Worm (Caenorhabditis elegans): ENCODE measurements around the gene nlp-67.
"Not testable (repeated sequence)": the region's sequence is repeated elsewhere in the genome, so short reads cannot be mapped to it uniquely, and the experiment has no call there.

Gene nlp-67

ce11 chrX:16217108-16217507 lies 32.9 kb downstream of the nlp-67 start, which contains the start of gene F23A7.1:
F23A7.1 (plus strand) TSS chrX:16217408.
- TF ChIP-seq fkh-6 (tag; optimal IDR thresholded peaks at IDR 0.05) (no peak), ceh-9 (tag; optimal IDR thresholded peaks at IDR 0.05) (no peak), syd-9 (tag; optimal IDR thresholded peaks at IDR 0.05) (no peak), rnt-1 (tag; optimal IDR thresholded peaks at IDR 0.05) (no peak), ceh-2 (tag; optimal IDR thresholded peaks at IDR 0.05) (no peak), ceh-30 (tag; optimal IDR thresholded peaks at IDR 0.05) (no peak), elt-4 (tag; optimal IDR thresholded peaks at IDR 0.05) (no peak), ets-4 (tag; optimal IDR thresholded peaks at IDR 0.05) (no peak), pha-2 (tag; optimal IDR thresholded peaks at IDR 0.05) (no peak), ahr-1 (tag; optimal IDR thresholded peaks at IDR 0.05) (no peak), F13H6.1 (tag; optimal IDR thresholded peaks at IDR 0.05) (no peak), ref-2 (tag; optimal IDR thresholded peaks at IDR 0.05) (no peak), hlh-8 (tag; optimal IDR thresholded peaks at IDR 0.05) (no peak), hlh-30 (tag; optimal IDR thresholded peaks at IDR 0.05; ENCODE audit: insufficient read depth) (no peak), lin-11 (tag; optimal IDR thresholded peaks at IDR 0.05) (no peak), ttx-3 (tag; optimal IDR thresholded peaks at IDR 0.05) (no peak), unc-3 (GFP tag; conservative IDR thresholded peaks at IDR 0.05) (no peak), unc-3 (tag; optimal IDR thresholded peaks at IDR 0.05) (no peak)

DNA sequence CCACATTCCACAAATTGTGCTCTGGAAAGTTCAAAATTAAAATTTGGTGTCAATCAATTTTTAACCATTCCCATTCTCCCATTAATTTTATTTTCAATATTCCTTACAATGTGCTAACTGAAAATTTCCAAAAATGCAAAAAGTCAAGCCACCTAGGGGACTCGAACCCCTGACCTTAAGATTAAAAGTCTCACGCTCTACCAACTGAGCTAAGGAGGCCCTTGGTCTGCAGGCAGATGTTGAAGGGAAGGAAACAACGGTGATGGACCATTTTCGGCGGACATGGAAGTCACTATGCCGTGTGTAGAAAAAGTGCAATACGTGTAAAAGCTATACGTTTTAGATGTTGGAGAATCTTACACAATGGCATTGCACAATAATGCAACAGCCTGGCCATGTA lies 33.6 kb downstream of the nlp-67 start:
- TF ChIP-seq odd-2 (tag; optimal IDR thresholded peaks at IDR 0.05): no peak

ce11 chrX:16218306-16218705 lies 34.1 kb downstream of the nlp-67 start:
- TF ChIP-seq fkh-6 (tag; optimal IDR thresholded peaks at IDR 0.05): no peak
- peak; percentile 82 for TF ChIP-seq hlh-30 (tag; optimal IDR thresholded peaks at IDR 0.05; ENCODE audit: insufficient read depth)

DNA sequence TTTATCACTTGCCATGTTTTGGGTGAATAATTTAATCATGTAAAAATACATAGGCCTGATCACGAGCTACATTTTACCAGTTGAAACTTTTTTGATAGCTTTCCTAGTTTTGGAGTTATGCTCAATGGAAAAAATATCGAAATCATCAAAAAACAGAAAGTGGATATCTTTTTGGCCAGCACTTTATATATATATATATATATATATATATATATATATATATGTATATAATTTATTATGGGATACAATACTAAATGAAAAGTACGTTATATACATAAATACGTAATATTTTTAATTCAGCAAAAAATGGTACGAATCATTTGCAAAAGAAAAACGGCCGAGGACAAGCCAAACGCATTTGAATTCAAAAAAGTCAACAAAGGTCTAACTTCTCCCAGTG lies 35.5 kb downstream of the nlp-67 start, which contains the start of gene F23A7.3:
Gene F23A7.3 (plus strand): TSS at position 301 of the 400 bp plus-strand sequence.
- not testable (repeated sequence) for TF ChIP-seq ceh-34, hlh-6, pros-1 (tag; optimal IDR thresholded peaks at IDR 0.05)

DNA sequence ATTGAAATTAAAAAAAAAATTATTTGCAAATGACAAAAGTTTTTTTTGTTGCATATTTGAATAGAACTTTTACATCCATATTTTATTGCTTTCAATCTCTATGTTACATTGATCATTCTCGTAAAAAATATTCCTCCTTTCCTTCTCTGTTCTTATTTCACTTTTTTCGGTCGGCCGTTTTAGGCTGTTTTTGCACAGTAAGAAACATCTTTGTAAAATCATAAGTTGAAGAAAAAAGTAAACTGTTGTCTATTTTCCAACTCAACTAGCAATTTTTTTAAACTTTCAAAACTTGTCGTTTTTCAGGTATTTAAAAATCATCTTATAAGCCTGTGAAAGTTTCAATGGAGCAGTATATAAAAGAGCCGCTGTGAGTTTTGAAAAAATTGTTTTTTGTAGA lies 44.5 kb downstream of the nlp-67 start, which contains the start of gene F23A7.5:
Gene F23A7.5 (plus strand): TSS at position 301 of the 400 bp plus-strand sequence.
- TF ChIP-seq lim-6 (tag; optimal IDR thresholded peaks at IDR 0.05) (no peak), T23F11.4 (GFP tag; optimal IDR thresholded peaks at IDR 0.05) (no peak), zip-5 (tag; optimal IDR thresholded peaks at IDR 0.05) (no peak), unc-55 (GFP tag; optimal IDR thresholded peaks at IDR 0.05) (no peak), K02D7.2 (tag; optimal IDR thresholded peaks at IDR 0.05) (no peak), F13H6.1 (tag; optimal IDR thresholded peaks at IDR 0.05) (no peak)
